Worm (Caenorhabditis elegans) whole organism, L4 larva: Measurements from ENCODE around the gene B0252.5.

ENCODE experiments used
- D1046.2 ChIP-seq: fragments of 200-800 bp; sonication (Bioruptor generic); IDR thresholded peaks from 2 replicates; pipeline ENCODE4 v1.3.6; 2022; ENCODE audit warnings: missing genetic modification characterization, missing compliant biosample characterization
- T26A8.4 ChIP-seq: fragments of 200-800 bp; sonication (Bioruptor generic); IDR thresholded peaks from 2 replicates; pipeline ENCODE4 v1.3.6; 2022; ENCODE audit warnings: missing genetic modification characterization, missing compliant biosample characterization
- Y75B8A.6 ChIP-seq: fragments of 200-800 bp; sonication (Bioruptor generic); IDR thresholded peaks from 2 replicates; pipeline ENCODE4 v1.3.6; 2022; ENCODE audit warnings: missing genetic modification reagents, missing genetic modification characterization, missing compliant biosample characterization
- aha-1 ChIP-seq: fragments of 150-350 bp; peaks from one replicate; lab custom pipeline; 2014; ENCODE audit warnings: missing biosample characterization, missing genetic modification characterization
- attf-4 ChIP-seq: sonication (generic microtip); optimal IDR thresholded peaks from 3 replicates; lab custom pipeline; 2017; ENCODE audit warnings: missing biosample characterization, missing genetic modification characterization
- ceh-28 ChIP-seq: fragments of 150-350 bp; optimal IDR thresholded peaks from 2 replicates; lab custom pipeline; 2014; ENCODE audit warnings: missing biosample characterization, missing genetic modification reagents, missing genetic modification characterization
- ceh-44 ChIP-seq: fragments of 200-800 bp; sonication (Bioruptor generic); IDR thresholded peaks from 2 replicates; pipeline ENCODE4 v1.3.6; 2022; ENCODE audit warnings: missing genetic modification reagents, missing genetic modification characterization, missing compliant biosample characterization
- ctbp-1 ChIP-seq: fragments of 200-800 bp; sonication (Bioruptor generic); IDR thresholded peaks from 2 replicates; pipeline ENCODE4 v1.3.6; 2022; ENCODE audit warnings: missing genetic modification reagents, missing genetic modification characterization, missing compliant biosample characterization
- daf-12 ChIP-seq: fragments of 150-350 bp; optimal IDR thresholded peaks from 2 replicates; lab custom pipeline; 2014; ENCODE audit warnings: missing biosample characterization, missing genetic modification reagents, missing genetic modification characterization
- dmd-6 ChIP-seq: fragments of 200-800 bp; sonication (Bioruptor generic); IDR thresholded peaks from 2 replicates; pipeline ENCODE4 v1.3.6; 2022; ENCODE audit warnings: missing genetic modification reagents, missing genetic modification characterization, missing compliant biosample characterization
- dpl-1 ChIP-seq: fragments of 150-350 bp; optimal IDR thresholded peaks from 2 replicates; lab custom pipeline; 2014; ENCODE audit warnings: missing biosample characterization, missing genetic modification reagents, missing genetic modification characterization
- duxl-1 ChIP-seq: sonication (generic microtip); optimal IDR thresholded peaks from 2 replicates; lab custom pipeline; 2016; ENCODE audit warnings: mild to moderate bottlenecking, missing genetic modification characterization, moderate library complexity, missing compliant biosample characterization; ENCODE audit not compliant: poor library complexity
- egl-27 ChIP-seq: sonication (generic microtip); optimal IDR thresholded peaks from 3 replicates; lab custom pipeline; 2017; ENCODE audit warnings: missing biosample characterization, missing genetic modification reagents, missing genetic modification characterization
- egl-43 ChIP-seq: fragments of 200-800 bp; sonication (Bioruptor generic); IDR thresholded peaks from 2 replicates; pipeline ENCODE4 v1.3.6; 2022; ENCODE audit warnings: missing genetic modification reagents, missing genetic modification characterization, missing compliant biosample characterization
- gei-8 ChIP-seq: fragments of 200-800 bp; sonication (Bioruptor generic); optimal IDR thresholded peaks from 2 replicates; lab custom pipeline; 2018; ENCODE audit warnings: mild to moderate bottlenecking, missing genetic modification characterization, missing compliant biosample characterization
- hif-1 ChIP-seq, 2 experiments: sonication (generic microtip); optimal IDR thresholded peaks; 2 replicates each; lab custom pipeline; 2016 to 2017; ENCODE audit warnings: missing compliant biosample characterization in 2 of 2, missing genetic modification characterization in 2 of 2, missing genetic modification reagents in 2 of 2, missing genotype in 2 of 2, mild to moderate bottlenecking in 1 of 2
- hlh-30 ChIP-seq: sonication (generic microtip); optimal IDR thresholded peaks from 2 replicates; lab custom pipeline; 2017; ENCODE audit warnings: antibody characterized with exemption, mild to moderate bottlenecking, missing genetic modification characterization, missing compliant biosample characterization; ENCODE audit not compliant: insufficient read depth
- hmg-1.1 ChIP-seq: fragments of 200-800 bp; sonication (Bioruptor generic); IDR thresholded peaks from 2 replicates; pipeline ENCODE4 v1.3.6; 2022; ENCODE audit warnings: missing genetic modification reagents, missing genetic modification characterization, missing compliant biosample characterization
- jun-1 ChIP-seq: fragments of 150-350 bp; optimal IDR thresholded peaks from 2 replicates; lab custom pipeline; 2014; ENCODE audit warnings: missing biosample characterization, missing genetic modification reagents, missing genetic modification characterization
- lin-13 ChIP-seq: fragments of 150-350 bp; optimal IDR thresholded peaks from 2 replicates; lab custom pipeline; 2014; ENCODE audit warnings: missing biosample characterization, missing genetic modification reagents, missing genetic modification characterization
- lin-39 ChIP-seq: fragments of 150-350 bp; optimal IDR thresholded peaks from 2 replicates; lab custom pipeline; 2014; ENCODE audit warnings: missing biosample characterization, missing genetic modification reagents, missing genetic modification characterization
- madf-9 ChIP-seq: fragments of 200-800 bp; sonication (Bioruptor generic); conservative IDR thresholded peaks from 2 replicates; pipeline ENCODE4 v1.3.6; 2022; ENCODE audit warnings: missing genetic modification reagents, missing genetic modification characterization, missing compliant biosample characterization
- mep-1 ChIP-seq: fragments of 150-350 bp; sonication (generic microtip); optimal IDR thresholded peaks from 3 replicates; lab custom pipeline; 2014; ENCODE audit warnings: missing biosample characterization, missing genetic modification characterization
- mes-2 ChIP-seq: sonication (generic microtip); optimal IDR thresholded peaks from 2 replicates; lab custom pipeline; 2016; ENCODE audit warnings: missing genotype, mild to moderate bottlenecking, missing genetic modification characterization, missing compliant biosample characterization; ENCODE audit not compliant: poor library complexity, severe bottlenecking
- nhr-111 ChIP-seq: fragments of 200-800 bp; sonication (Bioruptor generic); optimal IDR thresholded peaks from 2 replicates; lab custom pipeline; 2018; ENCODE audit warnings: mild to moderate bottlenecking, missing genetic modification characterization, missing compliant biosample characterization
- nhr-28 ChIP-seq: fragments of 150-350 bp; optimal IDR thresholded peaks from 2 replicates; lab custom pipeline; 2014; ENCODE audit warnings: missing biosample characterization, missing genetic modification characterization
- nhr-42 ChIP-seq: fragments of 200-800 bp; sonication (Bioruptor generic); IDR thresholded peaks from 2 replicates; pipeline ENCODE4 v1.3.6; 2022; ENCODE audit warnings: missing genetic modification characterization, missing compliant biosample characterization
- nhr-48 ChIP-seq: sonication (generic microtip); optimal IDR thresholded peaks from 2 replicates; lab custom pipeline; 2016; ENCODE audit warnings: mild to moderate bottlenecking, missing genetic modification characterization, missing compliant biosample characterization
- nhr-6 ChIP-seq: fragments of 150-350 bp; optimal IDR thresholded peaks from 2 replicates; lab custom pipeline; 2014; ENCODE audit warnings: missing biosample characterization, missing genetic modification characterization
- php-3 ChIP-seq: fragments of 200-800 bp; sonication (Bioruptor generic); IDR thresholded peaks from 2 replicates; pipeline ENCODE4 v1.3.6; 2022; ENCODE audit warnings: missing genetic modification reagents, missing genetic modification characterization, missing compliant biosample characterization
- pqm-1 ChIP-seq: sonication (generic microtip); optimal IDR thresholded peaks from 2 replicates; lab custom pipeline; 2017; ENCODE audit warnings: missing biosample characterization, missing genetic modification characterization
- saeg-2 ChIP-seq: fragments of 200-800 bp; sonication (Bioruptor generic); IDR thresholded peaks from 2 replicates; pipeline ENCODE4 v1.3.6; 2022; ENCODE audit warnings: missing genetic modification reagents, missing genetic modification characterization, missing compliant biosample characterization
- snpc-4 ChIP-seq: fragments of 150-350 bp; optimal IDR thresholded peaks from 2 replicates; lab custom pipeline; 2014; ENCODE audit warnings: missing biosample characterization, missing genetic modification characterization
- tra-1 ChIP-seq: fragments of 200-800 bp; sonication (Bioruptor generic); IDR thresholded peaks from 2 replicates; pipeline ENCODE4 v1.3.6; 2022; ENCODE audit warnings: missing genetic modification reagents, missing genetic modification characterization, missing compliant biosample characterization
- unc-39 ChIP-seq: sonication (generic microtip); optimal IDR thresholded peaks from 2 replicates; lab custom pipeline; 2017; ENCODE audit warnings: missing biosample characterization, missing genetic modification characterization
- unc-62 ChIP-seq, 3 experiments: fragments of 150-350 bp in 1 of 3; sonication (generic microtip); optimal IDR thresholded peaks in 2 of 3; peaks in 1 of 3; 1 replicate in 1 of 3; 2 replicates in 2 of 3; lab custom pipeline; 2014 to 2017; ENCODE audit warnings: missing biosample characterization in 3 of 3, missing genetic modification characterization in 3 of 3, missing genetic modification reagents in 3 of 3, missing genotype in 1 of 3
- vab-7 ChIP-seq: fragments of 200-800 bp; sonication (Bioruptor generic); IDR thresholded peaks from 2 replicates; pipeline ENCODE4 v1.3.6; 2022; ENCODE audit warnings: missing genetic modification reagents, missing genetic modification characterization, missing compliant biosample characterization
- zfp-2 ChIP-seq: sonication (generic microtip); optimal IDR thresholded peaks from 2 replicates; lab custom pipeline; 2016; ENCODE audit warnings: mild to moderate bottlenecking, missing genetic modification characterization, missing compliant biosample characterization
- zip-2 ChIP-seq: fragments of 150-350 bp; optimal IDR thresholded peaks from 2 replicates; lab custom pipeline; 2014; ENCODE audit warnings: missing biosample characterization, missing genetic modification characterization
- ztf-11 ChIP-seq: fragments of 150-350 bp; optimal IDR thresholded peaks from 2 replicates; lab custom pipeline; 2014; ENCODE audit warnings: missing biosample characterization, missing genetic modification characterization
- ztf-7 ChIP-seq: fragments of 150-350 bp; optimal IDR thresholded peaks from 2 replicates; lab custom pipeline; 2014; ENCODE audit warnings: missing biosample characterization, missing genetic modification characterization

B0252.5 gene

DNA sequence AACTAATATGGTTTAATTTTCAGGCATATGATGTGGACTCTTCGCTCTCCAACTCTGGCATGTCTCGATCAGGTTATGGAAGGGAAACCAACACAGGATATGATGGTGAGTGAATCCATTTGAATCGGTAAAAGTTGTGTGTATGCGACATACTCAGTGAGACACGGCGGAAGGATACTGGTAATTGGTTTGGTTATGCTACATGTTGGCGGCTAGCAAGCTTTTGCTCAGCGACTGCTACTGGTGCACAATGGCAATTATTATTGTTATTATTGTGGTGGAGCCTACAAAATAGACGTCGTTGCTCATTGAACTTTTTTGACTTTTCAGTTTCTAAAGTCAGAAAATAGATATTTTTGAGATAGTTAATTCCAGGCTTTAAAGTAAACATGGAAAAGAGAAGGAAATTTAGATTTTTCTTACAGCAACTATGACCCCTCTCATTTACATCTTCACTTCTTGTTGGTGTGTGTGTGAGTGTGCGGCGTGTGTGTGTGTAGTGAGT lies 22.1 kb upstream of the B0252.5 start:
- TF ChIP-seq unc-39 (tag; lab: Kevin White, UChicago) (no peak), aha-1 (tag; lab: Kevin White, UChicago) (peak; percentile 93), unc-62 (GFP tag; optimal IDR thresholded peaks at IDR 0.05 in 1 of 2; lab: Kevin White, UChicago) (peak in 1 of 2 experiments; percentile 49), unc-62 (tag; optimal IDR thresholded peaks at IDR 0.05; lab: Kevin White, UChicago) (no peak), ceh-44 (GFP tag; lab: Robert Waterston, UW) (no peak), attf-4 (tag; lab: Kevin White, UChicago) (no peak), ceh-28 (tag; lab: Kevin White, UChicago) (no peak), egl-43 (GFP tag; lab: Robert Waterston, UW) (0 out of 2 replicates have a peak, but pooled peaks have one; percentile 27), ztf-11 (tag; lab: Kevin White, UChicago) (no peak), nhr-6 (tag; lab: Kevin White, UChicago) (no peak)
- TF ChIP-seq, all 104 proteins: peak for 3

DNA sequence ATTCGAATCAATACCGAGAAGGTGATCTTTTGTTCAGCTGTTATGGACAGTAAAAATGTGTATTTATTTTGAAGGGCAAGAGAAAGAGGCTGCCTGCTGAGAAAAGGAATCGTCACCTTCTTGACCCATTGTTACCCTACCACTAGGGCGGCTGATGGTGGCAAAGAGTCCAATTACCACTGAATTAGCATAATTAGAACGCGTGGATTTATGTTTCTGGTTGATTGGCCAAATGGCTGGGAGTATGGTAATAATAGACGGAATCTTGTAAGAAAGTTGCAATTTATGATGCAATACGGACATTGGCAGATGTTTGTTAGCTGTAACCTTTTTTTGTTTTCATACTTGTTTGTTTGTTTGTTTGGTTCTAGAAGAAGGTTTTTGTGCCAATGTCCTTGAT lies 21.2 kb upstream of the B0252.5 start:
- TF ChIP-seq gei-8 (GFP tag; lab: Kevin White, UChicago) (no peak), mep-1 (tag; lab: Kevin White, UChicago) (no peak), zip-2 (no peak), ztf-7 (tag; lab: Kevin White, UChicago) (no peak), dpl-1 (no peak), tra-1 (no peak), hmg-1.1 (GFP tag; lab: Robert Waterston, UW) (no peak), dmd-6 (GFP tag; lab: Robert Waterston, UW) (no peak), nhr-48 (tag; lab: Kevin White, UChicago) (no peak), Y75B8A.6 (GFP tag; lab: Robert Waterston, UW) (no peak), nhr-111 (no peak), ctbp-1 (GFP tag; lab: Robert Waterston, UW) (no peak), pqm-1 (tag; lab: Kevin White, UChicago) (no peak), D1046.2 (GFP tag; lab: Robert Waterston, UW) (no peak)

DNA sequence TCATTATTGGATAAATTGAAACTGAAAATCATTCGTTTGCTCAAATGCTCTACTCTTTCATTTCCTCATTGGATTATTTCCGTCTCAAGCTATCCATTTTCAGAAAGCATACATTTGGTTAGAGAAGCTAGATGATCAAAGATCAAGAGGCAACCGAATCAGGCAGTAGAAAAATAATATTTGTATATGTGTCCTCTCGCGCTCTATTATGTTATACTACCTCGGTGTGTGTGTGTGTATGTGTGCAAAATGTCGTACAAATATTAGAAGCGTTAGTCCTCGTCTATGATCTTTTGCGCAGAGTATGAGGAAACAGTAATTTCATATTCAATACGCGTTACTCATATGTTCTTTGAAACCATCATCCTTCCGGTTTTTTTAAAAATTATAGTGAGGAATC lies 18.4 kb upstream of the B0252.5 start:
- TF ChIP-seq tra-1, result no peak
- peak; percentile 84 for TF ChIP-seq aha-1 (tag; lab: Kevin White, UChicago)
- no peak for TF ChIP-seq egl-27 (tag; lab: Kevin White, UChicago)
- TF ChIP-seq jun-1 (tag; lab: Kevin White, UChicago), result no peak
- no peak for TF ChIP-seq mes-2 (tag; lab: Kevin White, UChicago)
- no peak for TF ChIP-seq lin-39 (tag; lab: Kevin White, UChicago)
- TF ChIP-seq dpl-1, result no peak

DNA sequence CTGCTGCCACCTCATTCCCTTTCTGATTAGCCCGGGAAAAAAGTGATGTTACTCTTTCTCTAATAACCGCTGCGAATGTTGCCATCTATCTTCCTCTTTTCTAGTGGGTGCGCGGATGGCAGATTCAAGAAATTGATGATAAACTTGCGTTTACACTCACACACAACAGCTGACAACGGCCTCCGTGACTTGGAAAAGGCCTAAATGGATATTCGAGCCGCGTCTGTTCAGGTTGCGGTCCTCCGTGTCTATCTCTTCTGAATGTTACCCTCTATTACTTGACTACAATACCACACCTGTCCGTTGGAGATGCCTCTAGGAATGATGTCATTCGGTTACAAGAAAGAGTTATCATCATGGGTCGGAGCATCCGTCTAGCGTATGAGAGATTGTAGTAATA lies 17.9 kb upstream of the B0252.5 start:
- peak; percentile 65 for TF ChIP-seq pqm-1 (tag; lab: Kevin White, UChicago)
- peak; percentile 14 for TF ChIP-seq mes-2 (tag; lab: Kevin White, UChicago)
- TF ChIP-seq nhr-111, result no peak
- TF ChIP-seq lin-13 (GFP tag; lab: Kevin White, UChicago), result no peak
- TF ChIP-seq aha-1 (tag; lab: Kevin White, UChicago), result peak; percentile 5
- TF ChIP-seq unc-62 (GFP tag; optimal IDR thresholded peaks at IDR 0.05 in 1 of 2; lab: Kevin White, UChicago), result peak in 1 of 2 experiments; percentile 37
- TF ChIP-seq unc-62 (tag; optimal IDR thresholded peaks at IDR 0.05; lab: Kevin White, UChicago), result no peak
- peak; percentile 23 for TF ChIP-seq nhr-28
- TF ChIP-seq unc-39 (tag; lab: Kevin White, UChicago), result no peak

- TF ChIP-seq duxl-1 (no peak), vab-7 (GFP tag; lab: Robert Waterston, UW) (no peak), hmg-1.1 (GFP tag; lab: Robert Waterston, UW) (no peak), ztf-7 (tag; lab: Kevin White, UChicago) (no peak), dpl-1 (no peak), madf-9 (GFP tag; lab: Robert Waterston, UW) (no peak), hif-1 (tag; optimal IDR thresholded peaks at IDR 0.05; lab: Kevin White, UChicago) (no peak), egl-27 (tag; lab: Kevin White, UChicago) (no peak), egl-43 (GFP tag; lab: Robert Waterston, UW) (no peak), nhr-42 (GFP tag; lab: Robert Waterston, UW) (no peak), hlh-30 (no peak), php-3 (no peak), ztf-11 (tag; lab: Kevin White, UChicago) (no peak), saeg-2 (no peak), unc-39 (tag; lab: Kevin White, UChicago) (no peak), aha-1 (tag; lab: Kevin White, UChicago) (no peak), snpc-4 (no peak), daf-12 (tag; lab: Kevin White, UChicago) (no peak), zfp-2 (tag; lab: Kevin White, UChicago) (no peak), T26A8.4 (GFP tag; lab: Robert Waterston, UW) (no peak)
Observed at ce11 chrII:6935975-6936374, 17.3 kb upstream of the B0252.5 start.
